Fruit fly (Drosophila melanogaster) whole organism, embryonic: Measurements from ENCODE around the gene Prm.

ENCODE experiments used
- BEAF-32 ChIP-seq: fragments of 200-800 bp; sonication (Bioruptor generic); optimal IDR thresholded peaks from 3 replicates; lab custom pipeline; 2017; ENCODE audit warnings: missing biosample characterization, missing genetic modification characterization, mild to moderate bottlenecking, moderate library complexity, missing genetic modification reagents
- CG11085 ChIP-seq: fragments of 200-800 bp; sonication (Bioruptor generic); IDR thresholded peaks from 2 replicates; pipeline ENCODE4 v1.3.6; 2022; ENCODE audit warnings: missing biosample characterization, missing genetic modification characterization
- CG17385 ChIP-seq: fragments of 200-800 bp; sonication (Bioruptor generic); optimal IDR thresholded peaks from 3 replicates; lab custom pipeline; 2018; ENCODE audit warnings: missing biosample characterization, mild to moderate bottlenecking, missing genetic modification characterization
- CG3281 ChIP-seq: fragments of 200-800 bp; sonication (Bioruptor generic); optimal IDR thresholded peaks from 3 replicates; lab custom pipeline; 2017; ENCODE audit warnings: missing biosample characterization, mild to moderate bottlenecking, missing genetic modification characterization
- CG33557 ChIP-seq: fragments of 200-800 bp; sonication (Bioruptor generic); optimal IDR thresholded peaks from 2 replicates; lab custom pipeline; 2019; ENCODE audit warnings: missing biosample characterization, mild to moderate bottlenecking, missing genetic modification characterization, moderate library complexity
- CG4617 ChIP-seq: fragments of 200-800 bp; sonication (Bioruptor generic); optimal IDR thresholded peaks from 3 replicates; lab custom pipeline; 2016; ENCODE audit warnings: missing biosample characterization, missing genetic modification characterization, borderline replicate concordance
- CG5953 ChIP-seq: fragments of 200-800 bp; sonication (Bioruptor generic); IDR thresholded peaks from 2 replicates; pipeline ENCODE4 v1.3.6; 2022; ENCODE audit warnings: missing biosample characterization, missing genetic modification characterization
- CG6813 ChIP-seq: fragments of 200-800 bp; sonication (Bioruptor generic); optimal IDR thresholded peaks from 2 replicates; lab custom pipeline; 2017; ENCODE audit warnings: missing biosample characterization, missing genetic modification characterization, mild to moderate bottlenecking, moderate library complexity, missing genetic modification reagents
- ERR ChIP-seq: fragments of 200-800 bp; sonication (Bioruptor generic); optimal IDR thresholded peaks from 2 replicates; lab custom pipeline; 2016; ENCODE audit warnings: missing biosample characterization, missing genetic modification characterization
- Poxn ChIP-seq: fragments of 200-800 bp; sonication (Bioruptor generic); IDR thresholded peaks from 2 replicates; pipeline ENCODE4 v1.3.6; 2022; ENCODE audit warnings: missing biosample characterization, missing genetic modification characterization
- dimm ChIP-seq: fragments of 200-800 bp; sonication (Bioruptor generic); IDR thresholded peaks from 2 replicates; pipeline ENCODE4 v1.3.6; 2022; ENCODE audit warnings: missing biosample characterization, missing genetic modification characterization
- fru ChIP-seq: fragments of >200 bp; optimal IDR thresholded peaks from 2 replicates; lab custom pipeline; 2017
- hkb ChIP-seq, 2 experiments: fragments of 200-800 bp in 1 of 2; fragments of >200 bp in 1 of 2; sonication (Bioruptor generic) in 1 of 2; IDR thresholded peaks in 1 of 2; optimal IDR thresholded peaks in 1 of 2; 2 replicates each; pipeline versions ENCODE4 v1.3.6 to Lab custom; 2017 to 2022; ENCODE audit warnings: missing biosample characterization in 1 of 2, missing genetic modification characterization in 1 of 2
- zen2 ChIP-seq: fragments of 200-800 bp; sonication (Bioruptor generic); IDR thresholded peaks from 3 replicates; pipeline ENCODE4 v1.3.6; 2022; ENCODE audit warnings: missing biosample characterization, missing genetic modification characterization; ENCODE audit not compliant: partially characterized antibody

DNA sequence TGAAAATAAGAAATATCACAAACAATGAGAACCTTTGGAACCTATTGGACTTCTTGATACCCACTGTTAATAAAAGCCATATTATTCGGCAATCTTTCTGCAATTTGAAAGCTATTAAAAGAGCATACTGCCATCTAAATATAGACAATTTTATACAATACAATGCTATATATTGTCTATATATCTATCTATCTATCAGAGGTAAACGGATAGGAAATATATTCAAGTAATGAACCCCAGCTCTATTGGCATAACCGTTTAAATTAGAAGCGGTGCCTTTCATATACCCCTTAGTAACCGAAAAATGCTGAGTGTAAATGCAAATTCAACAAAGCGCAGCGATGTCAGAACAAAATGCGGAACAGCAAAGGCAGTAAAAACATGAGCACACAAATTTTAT lies 18.7 kb upstream of the Prm start:
- TF ChIP-seq CG4617 (GFP tag; lab: Kevin White, UChicago): no peak
- TF ChIP-seq CG33557 (GFP tag; lab: Kevin White, UChicago): no peak
- no peak for TF ChIP-seq Poxn (GFP tag; lab: Robert Waterston, UW)
- TF ChIP-seq dimm (GFP tag; lab: Robert Waterston, UW): no peak
- TF ChIP-seq zen2: no peak
- TF ChIP-seq CG11085 (GFP tag; lab: Robert Waterston, UW): no peak
- TF ChIP-seq CG3281: no peak
- no peak for TF ChIP-seq fru (lab: Kevin White, UChicago)
- no peak for TF ChIP-seq CG6813 (GFP tag; lab: Kevin White, UChicago)
- TF ChIP-seq hkb (optimal IDR thresholded peaks at IDR 0.05; lab: Kevin White, UChicago): no peak
- TF ChIP-seq hkb (GFP tag; IDR thresholded peaks at IDR 0.05; lab: Robert Waterston, UW): no peak
- no peak for TF ChIP-seq CG17385
- TF ChIP-seq CG5953 (GFP tag; lab: Robert Waterston, UW): no peak
- TF ChIP-seq BEAF-32 (GFP tag; lab: Kevin White, UChicago): no peak
- TF ChIP-seq ERR: no peak
